Worm (Caenorhabditis elegans) whole organism, L4 larva: Measurements from ENCODE around the gene F41E6.17.

Source experiments
- aha-1 ChIP-seq: fragments of 150-350 bp; peaks from one replicate; lab custom pipeline; 2014; ENCODE audit warnings: missing biosample characterization, missing genetic modification characterization
- daf-12 ChIP-seq: fragments of 150-350 bp; optimal IDR thresholded peaks from 2 replicates; lab custom pipeline; 2014; ENCODE audit warnings: missing biosample characterization, missing genetic modification reagents, missing genetic modification characterization
- mdl-1 ChIP-seq, 2 experiments: fragments of 150-350 bp in 1 of 2; sonication (generic microtip) in 1 of 2; optimal IDR thresholded peaks; 2 replicates each; lab custom pipeline; 2014 to 2017; ENCODE audit warnings: missing biosample characterization in 2 of 2, missing genetic modification characterization in 2 of 2

- no peak for TF ChIP-seq daf-12 (tag; lab: Kevin White, UChicago)
- TF ChIP-seq aha-1 (tag; lab: Kevin White, UChicago): peak; percentile 89
- no peak for TF ChIP-seq mdl-1 (tag; optimal IDR thresholded peaks at IDR 0.05; lab: Kevin White, UChicago)
Measured at ce11 chrV:8594105-8594964, 29.6 kb upstream of the F41E6.17 start, which contains the start of gene tag-196.
